In the genomic region with DNA sequence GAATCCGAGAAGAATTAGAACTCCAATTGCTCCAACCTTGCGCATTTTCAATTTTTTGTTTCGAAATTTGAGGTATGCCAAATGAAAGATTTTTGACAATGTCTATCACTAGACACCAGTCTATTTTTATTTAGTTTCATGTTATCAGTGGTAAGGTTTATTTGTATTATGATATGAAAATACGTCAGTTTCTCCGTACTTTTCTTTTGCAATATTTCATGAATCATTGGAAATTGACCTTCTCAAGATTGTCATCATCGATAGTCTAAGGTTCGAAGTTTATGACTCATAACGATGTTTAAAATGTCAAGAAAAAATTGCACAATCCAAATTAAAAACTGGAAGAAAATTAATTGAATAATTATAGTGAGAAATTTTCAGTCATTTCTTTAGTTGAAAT, we compare ENCODE assay signal across 4 worm cellular contexts.
TF ChIP-seq lines count a peak whose summit lies in the region.

Gene clc-19, minus strand, starts transcription at position 135 of the 400 bp plus-strand sequence.

TF ChIP-seq in whole organism, L2 larva, 48 proteins besides CTCF, POLR2A, EP300 and RAD21:
- TF ChIP-seq snpc-4 (tag; optimal IDR thresholded peaks at IDR 0.05; lab: Kevin White, UChicago) (no peak), fos-1 (tag; optimal IDR thresholded peaks at IDR 0.05; lab: Kevin White, UChicago) (peak; percentile 88), nhr-237 (tag; optimal IDR thresholded peaks at IDR 0.05; lab: Kevin White, UChicago) (no peak), nhr-25 (tag; optimal IDR thresholded peaks at IDR 0.05; lab: Kevin White, UChicago) (no peak), nhr-12 (tag; optimal IDR thresholded peaks at IDR 0.05; lab: Kevin White, UChicago) (no peak)

TF ChIP-seq in whole organism, L3 larva, 47 proteins besides CTCF, POLR2A, EP300 and RAD21:
- no peak for TF ChIP-seq mdl-1 (tag; optimal IDR thresholded peaks at IDR 0.05; lab: Kevin White, UChicago)
- peak; percentile 90 for TF ChIP-seq pqm-1 (tag; optimal IDR thresholded peaks at IDR 0.05; lab: Kevin White, UChicago)
- TF ChIP-seq elt-2 (tag; optimal IDR thresholded peaks at IDR 0.05; lab: Kevin White, UChicago): peak; percentile 30

TF ChIP-seq in whole organism, L4 larva, 104 proteins besides CTCF, POLR2A, EP300 and RAD21:
- peak; percentile 35; the same call in 1 of the 2 replicates for TF ChIP-seq dmd-6 (GFP tag; IDR thresholded peaks at IDR 0.05; lab: Robert Waterston, UW)
- no peak for TF ChIP-seq ceh-62 (tag; optimal IDR thresholded peaks at IDR 0.05; lab: Kevin White, UChicago)
- TF ChIP-seq daf-16 (GFP tag; optimal IDR thresholded peaks at IDR 0.05; lab: Kevin White, UChicago): no peak
- TF ChIP-seq daf-16 (tag; optimal IDR thresholded peaks at IDR 0.05; lab: Kevin White, UChicago): peak; percentile 19
- peak; percentile 54 for TF ChIP-seq nhr-6 (tag; optimal IDR thresholded peaks at IDR 0.05; lab: Kevin White, UChicago)
- TF ChIP-seq pqm-1 (tag; optimal IDR thresholded peaks at IDR 0.05; lab: Kevin White, UChicago): peak; percentile 49
- no peak for TF ChIP-seq F37D6.2 (tag; optimal IDR thresholded peaks at IDR 0.05; lab: Kevin White, UChicago)
- no peak for TF ChIP-seq zag-1 (tag; optimal IDR thresholded peaks at IDR 0.05; lab: Kevin White, UChicago)
- TF ChIP-seq dve-1 (tag; optimal IDR thresholded peaks at IDR 0.05; lab: Kevin White, UChicago; ENCODE audit: insufficient read depth): peak; percentile 31

TF ChIP-seq in whole organism, young adult, 124 proteins besides CTCF, POLR2A, EP300 and RAD21:
- TF ChIP-seq somi-1 (GFP tag; optimal IDR thresholded peaks at IDR 0.05; lab: Kevin White, UChicago) (no peak), nhr-80 (tag; optimal IDR thresholded peaks at IDR 0.05; lab: Kevin White, UChicago) (peak; percentile 33), ZK185.1 (tag; optimal IDR thresholded peaks at IDR 0.05; lab: Kevin White, UChicago; ENCODE audit: poor library complexity, severe bottlenecking) (no peak), nhr-27 (tag; optimal IDR thresholded peaks at IDR 0.05; lab: Kevin White, UChicago) (no peak), gei-17 (GFP tag; optimal IDR thresholded peaks at IDR 0.05; lab: Kevin White, UChicago) (no peak), lin-40 (tag; optimal IDR thresholded peaks at IDR 0.05; lab: Kevin White, UChicago) (no peak), unc-62 (GFP tag; optimal IDR thresholded peaks at IDR 0.05; lab: Kevin White, UChicago) (peak; percentile 26), lir-1 (GFP tag; conservative IDR thresholded peaks at IDR 0.05; lab: Robert Waterston, UW) (no peak), madf-3 (GFP tag; IDR thresholded peaks at IDR 0.05; lab: Robert Waterston, UW) (no peak)
